Worm (Caenorhabditis elegans) whole organism, L4 larva: ENCODE measurements around the gene K10C9.4.

Source experiments
- F10B5.3 ChIP-seq: sonication (generic microtip); optimal IDR thresholded peaks from 2 replicates; lab custom pipeline; 2016; ENCODE audit warnings: mild to moderate bottlenecking, missing genetic modification characterization, missing compliant biosample characterization
- F49E8.2 ChIP-seq: sonication (generic microtip); optimal IDR thresholded peaks from 2 replicates; lab custom pipeline; 2016; ENCODE audit warnings: missing compliant biosample characterization, mild to moderate bottlenecking, missing genetic modification characterization, borderline replicate concordance
- Y105C5A.15 ChIP-seq: fragments of 200-800 bp; sonication (Bioruptor generic); IDR thresholded peaks from 2 replicates; pipeline ENCODE4 v1.3.6; 2022; ENCODE audit warnings: missing genetic modification characterization, missing compliant biosample characterization
- Y48G9A.11 ChIP-seq: fragments of 200-800 bp; sonication (Bioruptor generic); IDR thresholded peaks from 2 replicates; pipeline ENCODE4 v1.3.6; 2022; ENCODE audit warnings: missing genetic modification reagents, missing genetic modification characterization, missing compliant biosample characterization
- ZK337.2 ChIP-seq: fragments of 200-800 bp; sonication (Bioruptor generic); IDR thresholded peaks from 2 replicates; pipeline ENCODE4 v1.3.6; 2022; ENCODE audit warnings: missing genetic modification reagents, missing genetic modification characterization, missing compliant biosample characterization
- ZK546.5 ChIP-seq, 2 experiments: sonication (generic microtip); optimal IDR thresholded peaks; 2 replicates each; lab custom pipeline; 2017; ENCODE audit warnings: missing biosample characterization in 2 of 2, missing genetic modification characterization in 2 of 2
- aha-1 ChIP-seq: fragments of 150-350 bp; peaks from one replicate; lab custom pipeline; 2014; ENCODE audit warnings: missing biosample characterization, missing genetic modification characterization
- ama-1 ChIP-seq: fragments of 150-350 bp; optimal IDR thresholded peaks from 2 replicates; lab custom pipeline; 2014; ENCODE audit warnings: inconsistent platforms, mixed read lengths
- ceh-62 ChIP-seq: sonication (generic microtip); optimal IDR thresholded peaks from 2 replicates; lab custom pipeline; 2017; ENCODE audit warnings: missing biosample characterization, missing genetic modification characterization
- daf-12 ChIP-seq: fragments of 150-350 bp; optimal IDR thresholded peaks from 2 replicates; lab custom pipeline; 2014; ENCODE audit warnings: missing biosample characterization, missing genetic modification reagents, missing genetic modification characterization
- daf-16 ChIP-seq, 3 experiments: sonication (generic microtip); optimal IDR thresholded peaks; 2 replicates each; lab custom pipeline; 2016 to 2017; ENCODE audit warnings: missing genetic modification characterization in 3 of 3, missing genetic modification reagents in 3 of 3, mild to moderate bottlenecking in 2 of 3, missing compliant biosample characterization in 2 of 3, missing biosample characterization in 1 of 3, moderate library complexity in 1 of 3
- dmd-6 ChIP-seq: fragments of 200-800 bp; sonication (Bioruptor generic); IDR thresholded peaks from 2 replicates; pipeline ENCODE4 v1.3.6; 2022; ENCODE audit warnings: missing genetic modification reagents, missing genetic modification characterization, missing compliant biosample characterization
- dpl-1 ChIP-seq: fragments of 150-350 bp; optimal IDR thresholded peaks from 2 replicates; lab custom pipeline; 2014; ENCODE audit warnings: missing biosample characterization, missing genetic modification reagents, missing genetic modification characterization
- fkh-10 ChIP-seq: fragments of 150-350 bp; optimal IDR thresholded peaks from 2 replicates; lab custom pipeline; 2014; ENCODE audit warnings: missing biosample characterization, missing genetic modification reagents, missing genetic modification characterization
- gei-8 ChIP-seq: fragments of 200-800 bp; sonication (Bioruptor generic); optimal IDR thresholded peaks from 2 replicates; lab custom pipeline; 2018; ENCODE audit warnings: mild to moderate bottlenecking, missing genetic modification characterization, missing compliant biosample characterization
- hlh-11 ChIP-seq: fragments of 200-800 bp; sonication (Bioruptor generic); optimal IDR thresholded peaks from 2 replicates; lab custom pipeline; 2018; ENCODE audit warnings: mild to moderate bottlenecking, missing genetic modification characterization, missing compliant biosample characterization
- hlh-30 ChIP-seq: sonication (generic microtip); optimal IDR thresholded peaks from 2 replicates; lab custom pipeline; 2017; ENCODE audit warnings: antibody characterized with exemption, mild to moderate bottlenecking, missing genetic modification characterization, missing compliant biosample characterization; ENCODE audit not compliant: insufficient read depth
- jun-1 ChIP-seq: fragments of 150-350 bp; optimal IDR thresholded peaks from 2 replicates; lab custom pipeline; 2014; ENCODE audit warnings: missing biosample characterization, missing genetic modification reagents, missing genetic modification characterization
- lin-1 ChIP-seq: fragments of 200-800 bp; sonication (Bioruptor generic); IDR thresholded peaks from 2 replicates; pipeline ENCODE4 v1.3.6; 2022; ENCODE audit warnings: missing genetic modification reagents, missing genetic modification characterization, missing compliant biosample characterization
- mep-1 ChIP-seq: fragments of 150-350 bp; sonication (generic microtip); optimal IDR thresholded peaks from 3 replicates; lab custom pipeline; 2014; ENCODE audit warnings: missing biosample characterization, missing genetic modification characterization
- mxl-2 ChIP-seq: fragments of 200-800 bp; sonication (Bioruptor generic); conservative IDR thresholded peaks from 2 replicates; pipeline ENCODE4 v1.3.6; 2022; ENCODE audit warnings: missing genetic modification reagents, missing genetic modification characterization, missing compliant biosample characterization
- mxl-3 ChIP-seq: fragments of 200-800 bp; sonication (Bioruptor generic); optimal IDR thresholded peaks from 2 replicates; lab custom pipeline; 2018; ENCODE audit warnings: mild to moderate bottlenecking, missing genetic modification characterization, missing compliant biosample characterization
- nhr-10 ChIP-seq: fragments of 150-350 bp; optimal IDR thresholded peaks from 2 replicates; lab custom pipeline; 2014; ENCODE audit warnings: missing biosample characterization, missing genetic modification characterization
- nhr-237 ChIP-seq: sonication (generic microtip); optimal IDR thresholded peaks from 2 replicates; lab custom pipeline; 2017; ENCODE audit warnings: missing biosample characterization, missing genetic modification characterization
- nhr-28 ChIP-seq: fragments of 150-350 bp; optimal IDR thresholded peaks from 2 replicates; lab custom pipeline; 2014; ENCODE audit warnings: missing biosample characterization, missing genetic modification characterization
- nhr-41 ChIP-seq: fragments of 200-800 bp; sonication (Bioruptor generic); IDR thresholded peaks from 2 replicates; pipeline ENCODE4 v1.3.6; 2022; ENCODE audit warnings: missing genetic modification reagents, missing genetic modification characterization, missing compliant biosample characterization
- nhr-76 ChIP-seq: fragments of 150-350 bp; optimal IDR thresholded peaks from 2 replicates; lab custom pipeline; 2014; ENCODE audit warnings: missing biosample characterization, missing genetic modification characterization
- nhr-77 ChIP-seq: fragments of 150-350 bp; optimal IDR thresholded peaks from 2 replicates; lab custom pipeline; 2014; ENCODE audit warnings: missing biosample characterization, missing genetic modification characterization
- php-3 ChIP-seq: fragments of 200-800 bp; sonication (Bioruptor generic); IDR thresholded peaks from 2 replicates; pipeline ENCODE4 v1.3.6; 2022; ENCODE audit warnings: missing genetic modification reagents, missing genetic modification characterization, missing compliant biosample characterization
- pqm-1 ChIP-seq: sonication (generic microtip); optimal IDR thresholded peaks from 2 replicates; lab custom pipeline; 2017; ENCODE audit warnings: missing biosample characterization, missing genetic modification characterization
- saeg-2 ChIP-seq: fragments of 200-800 bp; sonication (Bioruptor generic); IDR thresholded peaks from 2 replicates; pipeline ENCODE4 v1.3.6; 2022; ENCODE audit warnings: missing genetic modification reagents, missing genetic modification characterization, missing compliant biosample characterization
- sdz-12 ChIP-seq: fragments of 200-800 bp; sonication (Bioruptor generic); optimal IDR thresholded peaks from 2 replicates; lab custom pipeline; 2018; ENCODE audit warnings: mild to moderate bottlenecking, missing genetic modification characterization, missing compliant biosample characterization
- skn-1 ChIP-seq: fragments of 150-350 bp; optimal IDR thresholded peaks from 2 replicates; lab custom pipeline; 2014; ENCODE audit warnings: missing biosample characterization, missing genetic modification characterization
- snpc-1.2 ChIP-seq: fragments of 200-800 bp; sonication (Bioruptor generic); IDR thresholded peaks from 2 replicates; pipeline ENCODE4 v1.3.6; 2022; ENCODE audit warnings: missing genetic modification reagents, missing genetic modification characterization, missing compliant biosample characterization
- spr-3 ChIP-seq: fragments of 200-800 bp; sonication (Bioruptor generic); optimal IDR thresholded peaks from 2 replicates; lab custom pipeline; 2018; ENCODE audit warnings: mild to moderate bottlenecking, missing genetic modification characterization, missing compliant biosample characterization
- unc-62 ChIP-seq, 3 experiments: fragments of 150-350 bp in 1 of 3; sonication (generic microtip); optimal IDR thresholded peaks in 2 of 3; peaks in 1 of 3; 1 replicate in 1 of 3; 2 replicates in 2 of 3; lab custom pipeline; 2014 to 2017; ENCODE audit warnings: missing biosample characterization in 3 of 3, missing genetic modification characterization in 3 of 3, missing genetic modification reagents in 3 of 3, missing genotype in 1 of 3
- zfp-3 ChIP-seq: fragments of 200-800 bp; sonication (Bioruptor generic); conservative IDR thresholded peaks from 2 replicates; pipeline ENCODE4 v1.3.6; 2022; ENCODE audit warnings: missing genetic modification reagents, missing genetic modification characterization, missing compliant biosample characterization
- ztf-11 ChIP-seq: fragments of 150-350 bp; optimal IDR thresholded peaks from 2 replicates; lab custom pipeline; 2014; ENCODE audit warnings: missing biosample characterization, missing genetic modification characterization

The K10C9.4 gene

ce11 chrV:1084016-1084415, 31.2 kb upstream of the K10C9.4 start, which contains the start of gene Y50D4B.6:
Y50D4B.6 (plus strand) TSS chrV:1084316.
- TF ChIP-seq F10B5.3 (tag; lab: Kevin White, UChicago) (no peak), lin-1 (no peak), pqm-1 (tag; lab: Kevin White, UChicago) (no peak), jun-1 (tag; lab: Kevin White, UChicago) (no peak), spr-3 (no peak), nhr-237 (tag; lab: Kevin White, UChicago) (no peak)

- TF ChIP-seq skn-1 (tag; lab: Kevin White, UChicago) (no peak), unc-62 (GFP tag; optimal IDR thresholded peaks at IDR 0.05 in 1 of 2; lab: Kevin White, UChicago) (no peak), unc-62 (tag; optimal IDR thresholded peaks at IDR 0.05; lab: Kevin White, UChicago) (no peak)
These were observed 22.1 kb upstream of the K10C9.4 start, which contains the start of gene K10C9.1 for ce11 chrV:1074946-1075345. K10C9.1 (plus strand) TSS chrV:1075246.

- TF ChIP-seq fkh-10 (GFP tag; lab: Kevin White, UChicago) (no peak), nhr-237 (tag; lab: Kevin White, UChicago) (no peak)
These were observed 14.7 kb upstream of the K10C9.4 start, which contains the start of gene K10C9.7 for ce11 chrV:1067468-1067867. K10C9.7 (minus strand) TSS chrV:1067568.

- no peak for TF ChIP-seq Y48G9A.11 (GFP tag; lab: Robert Waterston, UW)
- no peak for TF ChIP-seq saeg-2 (GFP tag; lab: Robert Waterston, UW)
- no peak for TF ChIP-seq gei-8
- no peak for TF ChIP-seq mxl-2 (GFP tag; lab: Robert Waterston, UW)
These were observed 11.7 kb upstream of the K10C9.4 start, which contains the start of gene str-67 for ce11 chrV:1064491-1064890. str-67 (minus strand) TSS chrV:1064591.

ce11 chrV:1061295-1061694, 8.5 kb upstream of the K10C9.4 start, which contains the start of gene rnst-2:
rnst-2 (plus strand) TSS chrV:1061595.
- TF ChIP-seq ZK546.5 (tag; optimal IDR thresholded peaks at IDR 0.05; lab: Kevin White, UChicago) (no peak), snpc-1.2 (no peak), nhr-10 (no peak), sdz-12 (GFP tag; lab: Kevin White, UChicago) (no peak), ceh-62 (no peak), mxl-3 (GFP tag; lab: Kevin White, UChicago) (no peak), spr-3 (no peak), F49E8.2 (tag; lab: Kevin White, UChicago) (no peak), nhr-41 (GFP tag; lab: Robert Waterston, UW) (no peak), hlh-30 (tag; lab: Kevin White, UChicago) (no peak), mep-1 (tag; lab: Kevin White, UChicago) (no peak), daf-12 (tag; lab: Kevin White, UChicago) (no peak), ama-1 (no peak), ZK337.2 (GFP tag; lab: Robert Waterston, UW) (no peak), saeg-2 (GFP tag; lab: Robert Waterston, UW) (no peak)

- TF ChIP-seq nhr-41 (GFP tag; lab: Robert Waterston, UW): no peak
- no peak for TF ChIP-seq nhr-76 (tag; lab: Kevin White, UChicago)
- peak; percentile 61 for TF ChIP-seq hlh-11 (tag; lab: Kevin White, UChicago)
- peak; percentile 23 for TF ChIP-seq mxl-3 (GFP tag; lab: Kevin White, UChicago)
- TF ChIP-seq aha-1: peak; percentile 5
- TF ChIP-seq zfp-3: no peak
- no peak for TF ChIP-seq lin-1
- TF ChIP-seq dpl-1: peak; percentile 13
- 0 out of 2 replicates have a peak, but pooled peaks have one; percentile 7 for TF ChIP-seq php-3
- TF ChIP-seq nhr-28 (tag; lab: Kevin White, UChicago): peak; percentile 86
- peak; percentile 13 for TF ChIP-seq nhr-77 (tag; lab: Kevin White, UChicago)
- TF ChIP-seq dmd-6 (GFP tag; lab: Robert Waterston, UW): peak; percentile 58; the same call in 1 of the 2 replicates
- no peak for TF ChIP-seq Y105C5A.15 (GFP tag; lab: Robert Waterston, UW)
- TF ChIP-seq ztf-11 (tag; lab: Kevin White, UChicago): no peak
- TF ChIP-seq daf-16 (GFP tag; optimal IDR thresholded peaks at IDR 0.05; lab: Kevin White, UChicago): no peak
- TF ChIP-seq daf-16 (tag; optimal IDR thresholded peaks at IDR 0.05; lab: Kevin White, UChicago): peak; percentile 63
- no peak for TF ChIP-seq unc-62 (GFP tag; optimal IDR thresholded peaks at IDR 0.05 in 1 of 2; lab: Kevin White, UChicago)
- TF ChIP-seq unc-62 (tag; optimal IDR thresholded peaks at IDR 0.05; lab: Kevin White, UChicago): no peak
- TF ChIP-seq pqm-1 (tag; lab: Kevin White, UChicago): peak; percentile 76
These were observed 7.5 kb upstream of the K10C9.4 start for ce11 chrV:1060219-1060863.
